Fruit fly (Drosophila melanogaster): Measurements from ENCODE around the gene Pgant8.

Pgant8 gene

DNA sequence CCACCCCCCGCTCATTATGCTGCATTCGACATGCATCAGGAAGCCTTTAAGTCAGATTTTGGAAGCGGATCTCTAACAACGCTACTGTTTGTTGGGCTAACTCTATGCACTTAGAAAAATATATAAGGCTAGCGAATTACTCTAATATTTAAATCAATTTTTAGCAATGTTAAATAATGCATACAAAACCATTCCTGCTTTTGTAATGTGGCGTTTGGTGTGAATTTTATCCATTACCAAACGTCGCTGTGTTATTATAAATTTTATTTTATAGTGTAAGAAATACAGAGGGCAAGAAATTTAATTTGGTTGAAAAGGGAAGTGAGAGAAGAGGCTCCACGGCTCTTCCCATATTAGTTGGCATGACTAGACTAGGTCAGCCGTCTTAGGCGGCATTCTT is 10.9 kb upstream of the Pgant8 start:
- TF ChIP-seq EcR (GFP tag; optimal IDR thresholded peaks at IDR 0.05) = no peak
- no peak for TF ChIP-seq psq (optimal IDR thresholded peaks at IDR 0.05)

DNA sequence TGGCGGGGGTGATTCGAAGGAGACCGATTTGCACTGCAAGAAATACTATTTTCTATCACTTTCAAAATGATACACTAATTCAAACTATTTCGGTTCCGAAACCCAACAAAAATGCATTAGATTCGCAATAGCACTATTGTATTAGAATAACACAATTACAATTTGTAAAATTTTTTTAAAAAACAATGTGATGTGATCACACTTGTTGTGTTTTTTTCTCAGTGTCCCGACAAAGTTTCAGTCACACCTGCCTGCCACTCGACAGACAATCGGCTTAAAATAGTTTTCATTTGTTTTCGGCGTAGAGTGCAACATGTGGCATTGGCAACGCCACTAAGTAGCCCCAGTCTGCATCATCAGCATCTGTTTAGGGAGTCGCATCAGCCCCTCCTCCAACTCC is 8.6 kb upstream of the Pgant8 start:
- no peak for TF ChIP-seq CG8478 (optimal IDR thresholded peaks at IDR 0.05)
- no peak for TF ChIP-seq pan (optimal IDR thresholded peaks at IDR 0.05)
- TF ChIP-seq usp (GFP tag; optimal IDR thresholded peaks at IDR 0.05) = no peak
- no peak for TF ChIP-seq Dll (optimal IDR thresholded peaks at IDR 0.05)
- no peak for TF ChIP-seq EcR (GFP tag; optimal IDR thresholded peaks at IDR 0.05)
- no peak for TF ChIP-seq psq (optimal IDR thresholded peaks at IDR 0.05)

- TF ChIP-seq Dll (optimal IDR thresholded peaks at IDR 0.05) = no peak
- no peak for TF ChIP-seq EcR (GFP tag; optimal IDR thresholded peaks at IDR 0.05)
- no peak for TF ChIP-seq CG8478 (optimal IDR thresholded peaks at IDR 0.05)
- TF ChIP-seq usp (GFP tag; optimal IDR thresholded peaks at IDR 0.05) = no peak
Measured at dm6 chr3L:15677662-15678061, 6.0 kb upstream of the Pgant8 start.

dm6 chr3L:15678284-15678683 is 5.4 kb upstream of the Pgant8 start:
- TF ChIP-seq pan (optimal IDR thresholded peaks at IDR 0.05) (no peak), usp (GFP tag; optimal IDR thresholded peaks at IDR 0.05) (no peak), Dll (optimal IDR thresholded peaks at IDR 0.05) (no peak)

DNA sequence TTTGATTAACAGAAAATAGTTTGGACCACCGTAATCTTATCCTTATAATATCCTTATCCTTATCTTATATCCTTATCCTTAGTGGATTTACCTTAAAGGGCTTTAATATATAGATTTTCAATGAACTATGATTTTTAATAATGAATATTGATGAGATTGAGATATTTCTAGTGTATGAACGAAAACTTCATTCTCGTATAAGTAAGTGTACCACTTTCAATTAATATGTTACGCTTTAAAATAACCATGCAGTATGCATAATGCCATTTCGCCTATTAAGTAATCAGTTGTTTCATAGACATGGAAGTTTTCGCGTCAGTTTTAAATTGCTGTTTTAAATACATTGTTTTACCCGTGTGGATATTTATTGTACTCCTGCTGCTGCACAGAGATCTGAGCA is 4.3 kb upstream of the Pgant8 start, which contains the start of gene CG7304:
TSS of gene CG7304 (plus strand) at position 301 of the 400 bp plus-strand sequence.
- TF ChIP-seq usp (GFP tag; optimal IDR thresholded peaks at IDR 0.05) (no peak), EcR (GFP tag; optimal IDR thresholded peaks at IDR 0.05) (no peak), psq (optimal IDR thresholded peaks at IDR 0.05) (no peak), pan (optimal IDR thresholded peaks at IDR 0.05) (no peak), Dll (optimal IDR thresholded peaks at IDR 0.05) (no peak), CG8478 (optimal IDR thresholded peaks at IDR 0.05) (no peak)

DNA sequence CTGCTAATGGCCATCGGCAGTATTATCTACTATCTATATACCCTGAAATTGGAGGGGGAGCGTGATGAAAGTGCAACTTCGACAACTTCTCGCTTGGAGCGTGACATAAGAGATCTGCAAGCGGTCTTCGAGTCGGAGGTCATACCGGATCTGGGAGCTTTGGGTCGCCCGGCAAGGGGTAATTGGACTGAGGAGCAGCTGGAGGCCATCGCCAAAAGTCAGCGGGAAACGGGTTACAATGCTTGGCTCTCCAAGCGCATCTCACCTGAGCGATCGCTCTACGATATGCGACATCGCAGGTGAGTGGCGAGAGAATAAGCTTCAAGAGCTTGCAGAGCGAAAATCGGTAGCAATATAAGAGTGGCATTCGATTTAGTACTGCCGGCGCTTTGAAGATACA is 345 bp downstream of the Pgant8 start:
- TF ChIP-seq pan (optimal IDR thresholded peaks at IDR 0.05) (no peak), EcR (GFP tag; optimal IDR thresholded peaks at IDR 0.05) (no peak), psq (optimal IDR thresholded peaks at IDR 0.05) (no peak), usp (GFP tag; optimal IDR thresholded peaks at IDR 0.05) (no peak), Dll (optimal IDR thresholded peaks at IDR 0.05) (no peak)

DNA sequence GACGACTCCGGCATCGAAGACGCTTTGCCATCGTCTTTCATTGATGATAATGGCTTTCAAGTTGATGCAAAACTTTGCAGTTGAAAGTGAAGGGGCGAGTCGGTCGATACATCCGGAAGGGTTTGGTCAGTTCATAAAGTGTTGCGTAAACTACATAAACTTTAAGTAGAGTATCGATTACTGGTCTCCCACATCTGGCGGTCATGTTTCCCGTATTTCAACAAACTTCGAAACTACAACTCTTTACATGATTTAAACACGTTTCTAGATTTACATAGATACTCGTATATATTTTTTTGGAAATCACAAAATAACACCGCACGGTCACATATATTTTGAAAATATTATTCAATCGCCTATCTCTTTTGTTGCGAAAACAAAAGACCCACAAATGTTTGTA is 4.1 kb downstream of the Pgant8 start, which contains the start of gene CG34452:
TSS of gene CG34452 (minus strand) at position 101 of the 400 bp plus-strand sequence.
- TF ChIP-seq CG8478 (optimal IDR thresholded peaks at IDR 0.05) = no peak
- TF ChIP-seq Dll (optimal IDR thresholded peaks at IDR 0.05) = no peak
- no peak for TF ChIP-seq EcR (GFP tag; optimal IDR thresholded peaks at IDR 0.05)
- no peak for TF ChIP-seq pan (optimal IDR thresholded peaks at IDR 0.05)
- TF ChIP-seq usp (GFP tag; optimal IDR thresholded peaks at IDR 0.05) = no peak
- no peak for TF ChIP-seq psq (optimal IDR thresholded peaks at IDR 0.05)

dm6 chr3L:15689518-15689917 is 5.8 kb downstream of the Pgant8 start:
- TF ChIP-seq CG8478 (optimal IDR thresholded peaks at IDR 0.05) (no peak), EcR (GFP tag; optimal IDR thresholded peaks at IDR 0.05) (no peak), usp (GFP tag; optimal IDR thresholded peaks at IDR 0.05) (no peak)

- peak in 1 of 2 experiments; percentile 22 for TF ChIP-seq EcR (GFP tag; optimal IDR thresholded peaks at IDR 0.05)
- no peak for TF ChIP-seq Dll (optimal IDR thresholded peaks at IDR 0.05)
Measured at dm6 chr3L:15690711-15691591, 7.3 kb downstream of the Pgant8 start.

DNA sequence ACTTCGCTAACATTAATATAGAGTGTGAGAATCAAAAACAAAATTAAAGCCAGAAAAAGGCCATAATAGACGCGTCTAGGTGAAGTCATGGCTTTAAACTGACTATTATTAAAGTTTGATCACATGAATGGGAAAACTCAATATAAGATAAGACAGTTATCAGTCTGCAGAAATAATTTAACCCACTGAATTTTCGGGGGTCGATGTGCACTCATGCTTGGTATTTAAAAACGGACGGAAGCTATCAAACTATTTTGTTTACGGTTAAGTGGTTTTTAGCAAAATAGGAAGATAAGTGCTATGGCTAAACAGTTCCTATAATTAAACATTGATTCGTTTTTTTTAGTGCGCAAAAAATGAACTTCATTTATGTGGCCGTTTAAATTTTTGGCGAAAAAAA is 8.3 kb downstream of the Pgant8 start, which contains the start of gene CG34451:
TSS of gene CG34451 (minus strand) at position 101 of the 400 bp plus-strand sequence.
- TF ChIP-seq CG8478 (optimal IDR thresholded peaks at IDR 0.05) = no peak

dm6 chr3L:15692388-15692787 is 8.7 kb downstream of the Pgant8 start:
- TF ChIP-seq usp (GFP tag; optimal IDR thresholded peaks at IDR 0.05) = no peak
- no peak for TF ChIP-seq Dll (optimal IDR thresholded peaks at IDR 0.05)
- TF ChIP-seq CG8478 (optimal IDR thresholded peaks at IDR 0.05) = no peak
- TF ChIP-seq psq (optimal IDR thresholded peaks at IDR 0.05) = no peak
- TF ChIP-seq pan (optimal IDR thresholded peaks at IDR 0.05) = no peak
- TF ChIP-seq EcR (GFP tag; optimal IDR thresholded peaks at IDR 0.05) = no peak

- TF ChIP-seq psq (optimal IDR thresholded peaks at IDR 0.05) (no peak), pan (optimal IDR thresholded peaks at IDR 0.05) (no peak), usp (GFP tag; optimal IDR thresholded peaks at IDR 0.05) (no peak), EcR (GFP tag; optimal IDR thresholded peaks at IDR 0.05) (no peak), Dll (optimal IDR thresholded peaks at IDR 0.05) (no peak), CG8478 (optimal IDR thresholded peaks at IDR 0.05) (no peak)
Measured at dm6 chr3L:15692794-15693532, 9.3 kb downstream of the Pgant8 start.

DNA sequence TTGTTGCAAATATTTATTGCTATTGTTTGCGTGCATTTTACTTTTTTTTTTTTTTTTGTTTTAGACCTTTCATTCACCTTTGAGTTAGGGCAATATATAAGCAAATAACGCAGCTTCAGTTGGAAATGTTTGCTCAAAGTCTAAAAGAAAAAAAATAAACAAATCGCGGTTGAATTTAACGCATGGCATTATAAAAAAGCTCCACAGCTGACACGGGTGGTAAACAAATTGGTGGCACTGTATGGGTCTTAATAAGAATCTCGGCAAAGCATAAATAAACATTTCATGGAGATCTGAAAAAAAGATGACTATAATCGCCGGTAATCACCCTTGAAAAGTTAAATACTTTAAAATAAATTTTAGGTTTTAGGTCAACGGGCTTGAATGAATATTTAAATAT is 10.7 kb downstream of the Pgant8 start:
- TF ChIP-seq CG8478 (optimal IDR thresholded peaks at IDR 0.05) (no peak), psq (optimal IDR thresholded peaks at IDR 0.05) (no peak), pan (optimal IDR thresholded peaks at IDR 0.05) (no peak), Dll (optimal IDR thresholded peaks at IDR 0.05) (no peak), usp (GFP tag; optimal IDR thresholded peaks at IDR 0.05) (no peak), EcR (GFP tag; optimal IDR thresholded peaks at IDR 0.05) (no peak)
